Worm (Caenorhabditis elegans): ENCODE results near the gene col-111.

- TF ChIP-seq ama-1 (optimal IDR thresholded peaks at IDR 0.05) = no peak
- TF ChIP-seq nhr-11 (tag; optimal IDR thresholded peaks at IDR 0.05) = no peak
- no peak for TF ChIP-seq elt-2 (tag; optimal IDR thresholded peaks at IDR 0.05)
- TF ChIP-seq irx-1 (tag; optimal IDR thresholded peaks at IDR 0.05) = no peak
- TF ChIP-seq unc-62 (GFP tag; optimal IDR thresholded peaks at IDR 0.05) = no peak
- no peak for TF ChIP-seq fos-1 (tag; optimal IDR thresholded peaks at IDR 0.05)
- TF ChIP-seq nhr-77 (tag; optimal IDR thresholded peaks at IDR 0.05) = no peak
- TF ChIP-seq zip-4 (GFP tag; optimal IDR thresholded peaks at IDR 0.05) = no peak
- no peak for TF ChIP-seq pqm-1 (tag; optimal IDR thresholded peaks at IDR 0.05)
- no peak for TF ChIP-seq ceh-82 (tag; optimal IDR thresholded peaks at IDR 0.05)
- no peak for TF ChIP-seq ets-5 (GFP tag; IDR thresholded peaks at IDR 0.05)
- no peak for TF ChIP-seq lin-15B (tag; optimal IDR thresholded peaks at IDR 0.05)
- no peak for TF ChIP-seq sup-37 (GFP tag; optimal IDR thresholded peaks at IDR 0.05)
- TF ChIP-seq C16A3.4 (tag; optimal IDR thresholded peaks at IDR 0.05) = no peak
Measured at ce11 chrIV:4657874-4658273, at the start of gene col-111.

All from whole organism, L1 larva.